Worm (Caenorhabditis elegans): Measurements from ENCODE around the gene R107.2.

DNA sequence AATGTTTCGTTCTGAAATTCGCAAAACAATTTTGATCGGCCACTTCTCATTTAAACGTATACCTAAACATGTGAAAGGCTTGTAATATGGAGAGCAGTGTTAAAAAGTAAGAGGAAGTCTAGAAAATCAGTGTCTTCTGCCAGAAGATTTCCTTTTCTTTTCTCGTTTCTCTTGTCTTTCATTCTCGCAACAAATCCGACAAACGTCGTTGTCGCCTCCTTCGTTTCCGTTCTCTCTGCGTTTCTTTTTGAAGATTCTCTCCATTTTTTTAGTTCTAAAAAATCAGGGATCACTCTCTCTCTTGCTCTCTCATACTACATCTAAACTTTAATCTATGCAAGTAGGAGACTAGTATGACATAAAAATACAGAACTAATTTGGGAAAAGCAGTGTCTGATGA lies 1.5 kb upstream of the R107.2 start:
- TF ChIP-seq mab-5 (tag; optimal IDR thresholded peaks at IDR 0.05) (no peak), bed-3 (GFP tag; optimal IDR thresholded peaks at IDR 0.05) (no peak), unc-62 (GFP tag; optimal IDR thresholded peaks at IDR 0.05) (no peak), lin-13 (tag; optimal IDR thresholded peaks at IDR 0.05) (no peak), zip-8 (tag; optimal IDR thresholded peaks at IDR 0.05) (no peak)
